Worm (Caenorhabditis elegans): ENCODE results near the gene F31E3.6.

Gene F31E3.6

ce11 chrIII:6978875-6979274 lies 3.0 kb upstream of the F31E3.6 start (continued):
- TF ChIP-seq lin-13 (GFP tag; optimal IDR thresholded peaks at IDR 0.05): peak; percentile 29
- no peak for TF ChIP-seq ztf-1 (GFP tag; conservative IDR thresholded peaks at IDR 0.05)

- TF ChIP-seq sem-4 (tag; optimal IDR thresholded peaks at IDR 0.05) (no peak), elt-3 (tag; optimal IDR thresholded peaks at IDR 0.05) (no peak), unc-55 (GFP tag; optimal IDR thresholded peaks at IDR 0.05) (no peak), nhr-6 (tag; optimal IDR thresholded peaks at IDR 0.05) (no peak), skn-1 (tag; optimal IDR thresholded peaks at IDR 0.05) (no peak), C34F6.9 (tag; optimal IDR thresholded peaks at IDR 0.05) (no peak), mab-5 (tag; optimal IDR thresholded peaks at IDR 0.05) (no peak), ztf-4 (tag; optimal IDR thresholded peaks at IDR 0.05) (no peak), nhr-10 (tag; optimal IDR thresholded peaks at IDR 0.05) (no peak), R02D3.7 (tag; optimal IDR thresholded peaks at IDR 0.05) (no peak), ceh-16 (tag; optimal IDR thresholded peaks at IDR 0.05) (no peak), crh-2 (tag; optimal IDR thresholded peaks at IDR 0.05) (no peak), aly-2 (tag; optimal IDR thresholded peaks at IDR 0.05) (no peak), nhr-21 (tag; optimal IDR thresholded peaks at IDR 0.05) (no peak), mdl-1 (tag; optimal IDR thresholded peaks at IDR 0.05) (no peak), sma-9 (GFP tag; optimal IDR thresholded peaks at IDR 0.05) (no peak), sma-9 (tag; optimal IDR thresholded peaks at IDR 0.05) (no peak), ztf-11 (tag; optimal IDR thresholded peaks at IDR 0.05) (no peak), Y55F3AM.14 (GFP tag; optimal IDR thresholded peaks at IDR 0.05) (no peak), egl-27 (tag; optimal IDR thresholded peaks at IDR 0.05) (no peak), blmp-1 (tag; optimal IDR thresholded peaks at IDR 0.05; ENCODE audit: insufficient read depth) (no peak)
Observed at ce11 chrIII:6979584-6979983, 2.3 kb upstream of the F31E3.6 start, which contains the start of gene ceh-20. Gene ceh-20, plus strand, starts transcription at chrIII:6979884.

- TF ChIP-seq unc-62 (GFP tag; optimal IDR thresholded peaks at IDR 0.05): peak; percentile 62
- TF ChIP-seq crh-2 (tag; optimal IDR thresholded peaks at IDR 0.05): no peak
- TF ChIP-seq lin-13 (GFP tag; optimal IDR thresholded peaks at IDR 0.05): peak; percentile 4
- TF ChIP-seq nhr-10 (tag; optimal IDR thresholded peaks at IDR 0.05): no peak
- no peak for TF ChIP-seq ztf-1 (GFP tag; conservative IDR thresholded peaks at IDR 0.05)
- no peak for TF ChIP-seq ZK546.5 (tag; optimal IDR thresholded peaks at IDR 0.05)
- peak; percentile 12 for TF ChIP-seq lin-39 (tag; optimal IDR thresholded peaks at IDR 0.05)
- TF ChIP-seq fos-1 (tag; optimal IDR thresholded peaks at IDR 0.05): no peak
- no peak for TF ChIP-seq Y55F3AM.14 (GFP tag; optimal IDR thresholded peaks at IDR 0.05)
- TF ChIP-seq sma-3 (GFP tag; optimal IDR thresholded peaks at IDR 0.05): no peak
- TF ChIP-seq elt-1 (tag; optimal IDR thresholded peaks at IDR 0.05): no peak
- TF ChIP-seq nhr-25 (tag; optimal IDR thresholded peaks at IDR 0.05): no peak
- TF ChIP-seq unc-39 (tag; optimal IDR thresholded peaks at IDR 0.05): no peak
- TF ChIP-seq sem-4 (tag; optimal IDR thresholded peaks at IDR 0.05): peak; percentile 40
- TF ChIP-seq aly-2 (tag; optimal IDR thresholded peaks at IDR 0.05): no peak
- TF ChIP-seq nhr-129 (tag; optimal IDR thresholded peaks at IDR 0.05): peak; percentile 82
- TF ChIP-seq elt-3 (tag; optimal IDR thresholded peaks at IDR 0.05): no peak
- no peak for TF ChIP-seq nhr-77 (tag; optimal IDR thresholded peaks at IDR 0.05)
- no peak for TF ChIP-seq ceh-16 (tag; optimal IDR thresholded peaks at IDR 0.05)
- TF ChIP-seq dmd-4 (tag; optimal IDR thresholded peaks at IDR 0.05): no peak
- TF ChIP-seq nhr-21 (tag; optimal IDR thresholded peaks at IDR 0.05): no peak
- peak; percentile 70 for TF ChIP-seq C34F6.9 (tag; optimal IDR thresholded peaks at IDR 0.05)
- peak; percentile 87 for TF ChIP-seq F13H6.1 (tag; optimal IDR thresholded peaks at IDR 0.05)
- TF ChIP-seq zag-1 (tag; optimal IDR thresholded peaks at IDR 0.05): no peak
- peak in 1 of 2 experiments; percentile 78 for TF ChIP-seq lsy-2 (tag; optimal IDR thresholded peaks at IDR 0.05)
- no peak for TF ChIP-seq R02D3.7 (tag; optimal IDR thresholded peaks at IDR 0.05)
- no peak for TF ChIP-seq ama-1 (optimal IDR thresholded peaks at IDR 0.05)
- peak; percentile 60 for TF ChIP-seq nhr-6 (tag; optimal IDR thresholded peaks at IDR 0.05)
- TF ChIP-seq ztf-11 (tag; optimal IDR thresholded peaks at IDR 0.05): no peak
- TF ChIP-seq mbf-1 (tag; optimal IDR thresholded peaks at IDR 0.05): no peak
- TF ChIP-seq nhr-11 (tag; optimal IDR thresholded peaks at IDR 0.05): no peak
- no peak for TF ChIP-seq mdl-1 (tag; optimal IDR thresholded peaks at IDR 0.05)
- no peak for TF ChIP-seq peb-1 (tag; optimal IDR thresholded peaks at IDR 0.05)
- no peak for TF ChIP-seq nhr-12 (tag; optimal IDR thresholded peaks at IDR 0.05)
- no peak for TF ChIP-seq unc-55 (GFP tag; optimal IDR thresholded peaks at IDR 0.05)
- TF ChIP-seq gmeb-1 (tag; optimal IDR thresholded peaks at IDR 0.05): no peak
- TF ChIP-seq snpc-4 (tag; optimal IDR thresholded peaks at IDR 0.05): no peak
- TF ChIP-seq alr-1 (tag; optimal IDR thresholded peaks at IDR 0.05): no peak
- peak; percentile 74 for TF ChIP-seq sma-9 (GFP tag; optimal IDR thresholded peaks at IDR 0.05)
- TF ChIP-seq sma-9 (tag; optimal IDR thresholded peaks at IDR 0.05): no peak
- peak; percentile 55 for TF ChIP-seq mab-5 (tag; optimal IDR thresholded peaks at IDR 0.05)
- no peak for TF ChIP-seq blmp-1 (tag; optimal IDR thresholded peaks at IDR 0.05; ENCODE audit: insufficient read depth)
- TF ChIP-seq nhr-23 (tag; optimal IDR thresholded peaks at IDR 0.05): no peak
- no peak for TF ChIP-seq skn-1 (tag; optimal IDR thresholded peaks at IDR 0.05)
- TF ChIP-seq lin-11 (tag; optimal IDR thresholded peaks at IDR 0.05): no peak
- no peak for TF ChIP-seq nhr-237 (tag; optimal IDR thresholded peaks at IDR 0.05)
- no peak for TF ChIP-seq ceh-82 (tag; optimal IDR thresholded peaks at IDR 0.05)
- peak; percentile 13 for TF ChIP-seq egl-27 (tag; optimal IDR thresholded peaks at IDR 0.05)
Observed at ce11 chrIII:6988060-6988459, 6.2 kb downstream of the F31E3.6 start.

All from whole organism, L2 larva.